Fruit fly (Drosophila melanogaster) whole organism, prepupa: ENCODE measurements around the gene CG3036.

Experiments
- Blimp-1 ChIP-seq: fragments of 200-800 bp; sonication (Bioruptor generic); optimal IDR thresholded peaks from 3 replicates; lab custom pipeline; 2017; ENCODE audit warnings: missing biosample characterization, missing genetic modification characterization, mild to moderate bottlenecking, moderate library complexity, missing genetic modification reagents
- CG10669 ChIP-seq: fragments of 200-800 bp; sonication (Bioruptor generic); optimal IDR thresholded peaks from 3 replicates; lab custom pipeline; 2018; ENCODE audit warnings: missing biosample characterization, mild to moderate bottlenecking, missing genetic modification characterization, moderate library complexity
- CG11294 ChIP-seq: fragments of 200-800 bp; sonication (Bioruptor generic); IDR thresholded peaks from 2 replicates; pipeline ENCODE4 v1.3.6; 2022; ENCODE audit warnings: missing biosample characterization, missing genetic modification characterization
- CG15336 ChIP-seq: fragments of 200-800 bp; sonication (Bioruptor generic); IDR thresholded peaks from 2 replicates; pipeline ENCODE4 v1.3.6; 2022; ENCODE audit warnings: missing biosample characterization, missing genetic modification characterization
- CG4318 ChIP-seq: fragments of 200-800 bp; sonication (Bioruptor generic); optimal IDR thresholded peaks from 3 replicates; lab custom pipeline; 2017; ENCODE audit warnings: missing biosample characterization, mild to moderate bottlenecking, missing genetic modification characterization
- CG6163 ChIP-seq: fragments of 200-800 bp; sonication (Bioruptor generic); IDR thresholded peaks from 3 replicates; pipeline ENCODE4 v1.3.6; 2022; ENCODE audit warnings: missing biosample characterization, missing genetic modification characterization
- CG6276 ChIP-seq: fragments of 200-800 bp; sonication (Bioruptor generic); optimal IDR thresholded peaks from 2 replicates; lab custom pipeline; 2017; ENCODE audit warnings: missing biosample characterization, mild to moderate bottlenecking, missing genetic modification characterization
- CG8319 ChIP-seq: fragments of 200-800 bp; sonication (Bioruptor generic); optimal IDR thresholded peaks from 3 replicates; lab custom pipeline; 2016; ENCODE audit warnings: missing biosample characterization, missing genetic modification characterization
- CG8632 ChIP-seq: fragments of 200-800 bp; sonication (Bioruptor generic); optimal IDR thresholded peaks from 3 replicates; lab custom pipeline; 2016; ENCODE audit warnings: missing biosample characterization, missing genetic modification characterization
- CG9139 ChIP-seq: fragments of 200-800 bp; sonication (Bioruptor generic); optimal IDR thresholded peaks from 3 replicates; lab custom pipeline; 2017; ENCODE audit warnings: missing biosample characterization, mild to moderate bottlenecking, missing genetic modification characterization
- Eip75B ChIP-seq: fragments of 200-800 bp; sonication (Bioruptor generic); optimal IDR thresholded peaks from 3 replicates; lab custom pipeline; 2016; ENCODE audit warnings: missing biosample characterization, missing genetic modification characterization
- Eip78C ChIP-seq: fragments of 200-800 bp; sonication (Bioruptor generic); peaks from one replicate; lab custom pipeline; 2016; ENCODE audit warnings: missing biosample characterization, missing genetic modification characterization
- Ets96B ChIP-seq: fragments of 200-800 bp; optimal IDR thresholded peaks from 2 replicates; lab custom pipeline; 2019; ENCODE audit warnings: missing biosample characterization, mild to moderate bottlenecking, missing genetic modification characterization, moderate library complexity
- Gug ChIP-seq: fragments of 200-800 bp; sonication (Bioruptor generic); IDR thresholded peaks from 2 replicates; pipeline ENCODE4 v1.3.6; 2022; ENCODE audit warnings: missing biosample characterization, missing genetic modification characterization
- Lpt ChIP-seq: fragments of 200-800 bp; sonication (Bioruptor generic); optimal IDR thresholded peaks from 3 replicates; lab custom pipeline; 2016; ENCODE audit warnings: missing biosample characterization, missing genetic modification characterization
- OdsH ChIP-seq: fragments of 200-800 bp; sonication (Bioruptor generic); optimal IDR thresholded peaks from 3 replicates; lab custom pipeline; 2016; ENCODE audit warnings: missing biosample characterization, missing genetic modification characterization
- Smox ChIP-seq: fragments of 200-800 bp; sonication (Bioruptor generic); optimal IDR thresholded peaks from 3 replicates; lab custom pipeline; 2016; ENCODE audit warnings: missing biosample characterization, missing genetic modification characterization
- Sox102F ChIP-seq: fragments of 200-800 bp; sonication (Bioruptor generic); optimal IDR thresholded peaks from 2 replicates; lab custom pipeline; 2016; ENCODE audit warnings: missing biosample characterization, mild to moderate bottlenecking, missing genetic modification characterization
- Sox14 ChIP-seq: fragments of 200-800 bp; sonication (Bioruptor generic); optimal IDR thresholded peaks from 3 replicates; lab custom pipeline; 2016; ENCODE audit warnings: missing biosample characterization, missing genetic modification characterization
- eg ChIP-seq: fragments of 200-800 bp; sonication (Bioruptor generic); IDR thresholded peaks from 3 replicates; pipeline ENCODE4 v1.3.6; 2022; ENCODE audit warnings: missing biosample characterization, missing genetic modification characterization
- esn ChIP-seq: fragments of 200-800 bp; sonication (Bioruptor generic); optimal IDR thresholded peaks from 2 replicates; lab custom pipeline; 2016; ENCODE audit warnings: missing biosample characterization, mild to moderate bottlenecking, missing genetic modification characterization, moderate library complexity
- fkh ChIP-seq: fragments of 200-800 bp; sonication (Bioruptor generic); optimal IDR thresholded peaks from 3 replicates; lab custom pipeline; 2017; ENCODE audit warnings: missing biosample characterization, mild to moderate bottlenecking, missing genetic modification characterization, moderate library complexity
- svp ChIP-seq: fragments of 200-800 bp; sonication (Bioruptor generic); peaks from one replicate; lab custom pipeline; 2016; ENCODE audit warnings: missing biosample characterization, missing genetic modification characterization

The CG3036 gene

DNA sequence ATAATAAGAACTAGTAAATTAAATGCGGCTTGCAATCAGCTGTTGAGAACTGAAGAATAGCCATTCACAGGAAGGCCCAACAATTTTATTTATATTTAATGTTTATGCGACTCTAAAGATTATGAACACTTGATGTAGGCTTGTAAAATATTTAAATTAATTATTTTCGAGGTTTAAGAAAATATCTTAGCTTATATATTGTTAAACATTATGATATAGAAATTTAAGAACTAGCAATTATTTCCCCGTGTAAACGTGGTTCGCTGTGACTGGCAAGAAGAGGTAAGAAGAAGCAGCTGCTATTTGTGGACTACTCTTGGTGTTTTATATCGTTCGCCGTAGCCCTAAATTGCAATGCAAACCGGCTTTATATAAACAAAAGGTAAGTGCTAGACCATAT, 53.4 kb downstream of the CG3036 start, which contains the start of the genes mRpL24 and betaggt-I (continued):
- peak; percentile 92 for TF ChIP-seq CG6276 (GFP tag; lab: Kevin White, UChicago)
- peak; percentile 98 for TF ChIP-seq Gug (GFP tag; lab: Robert Waterston, UW)
- TF ChIP-seq CG15336 (GFP tag; lab: Robert Waterston, UW), result peak; percentile 97
- TF ChIP-seq Ets96B (tag; lab: Kevin White, UChicago), result peak; percentile 98
- TF ChIP-seq Sox102F (GFP tag; lab: Kevin White, UChicago), result peak; percentile 92
- TF ChIP-seq Lpt (GFP tag; lab: Kevin White, UChicago), result peak; percentile 94
- peak; percentile 96 for TF ChIP-seq CG11294 (GFP tag; lab: Robert Waterston, UW)
- peak; percentile 94 for TF ChIP-seq CG4318
- TF ChIP-seq, all 60 proteins: peak for 59

- TF ChIP-seq Ets96B (tag; lab: Kevin White, UChicago) (no peak), CG8319 (GFP tag; lab: Kevin White, UChicago) (peak; percentile 91), fkh (GFP tag; lab: Kevin White, UChicago) (peak; percentile 63)
- TF ChIP-seq, all 60 proteins: peak for 2
These were observed 57.6 kb downstream of the CG3036 start, which contains the start of gene jet for dm6 chr2L:4949453-4950045. jet (minus strand) TSS chr2L:4949784.

- TF ChIP-seq CG6163 (GFP tag; lab: Robert Waterston, UW) (no peak), CG10669 (GFP tag; lab: Kevin White, UChicago) (no peak), Sox14 (no peak), CG11294 (GFP tag; lab: Robert Waterston, UW) (no peak), Blimp-1 (GFP tag; lab: Kevin White, UChicago) (no peak), CG8319 (GFP tag; lab: Kevin White, UChicago) (no peak), CG8632 (GFP tag; lab: Kevin White, UChicago) (no peak), CG9139 (no peak), Smox (GFP tag; lab: Kevin White, UChicago) (no peak), eg (GFP tag; lab: Robert Waterston, UW) (no peak), Eip78C (GFP tag; lab: Kevin White, UChicago) (no peak), esn (GFP tag; lab: Kevin White, UChicago) (no peak), CG4318 (no peak), Eip75B (no peak), OdsH (GFP tag; lab: Kevin White, UChicago) (no peak), svp (GFP tag; lab: Kevin White, UChicago) (no peak)
These were observed 58.8 kb downstream of the CG3036 start, which contains the start of gene Jon25Biii for dm6 chr2L:4950667-4951066. Jon25Biii (minus strand) TSS chr2L:4950767.

DNA sequence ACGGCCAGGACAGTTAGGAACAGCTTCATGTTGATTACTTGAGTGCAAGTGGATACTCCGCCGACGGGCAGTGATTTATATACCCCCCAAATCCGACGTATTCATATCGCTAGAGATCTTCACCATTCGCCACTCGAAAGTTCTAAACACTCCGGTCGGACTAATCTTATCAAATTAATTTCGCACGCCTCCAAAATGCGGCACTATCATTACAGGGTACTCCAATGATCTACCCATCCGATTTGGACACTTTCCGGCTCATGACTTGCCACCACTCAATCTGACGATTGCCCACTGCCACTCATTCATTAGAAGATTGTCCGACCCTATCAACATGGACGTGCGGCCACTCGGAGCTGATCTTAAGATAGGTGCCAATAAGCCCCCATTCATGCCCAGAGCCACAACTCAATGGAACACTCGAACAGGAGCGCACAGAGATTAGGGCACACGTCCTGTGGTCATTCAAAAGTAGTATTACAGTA, 61.2 kb downstream of the CG3036 start, which contains the start of gene Jon25Bii:
Jon25Bii (minus strand) TSS at position 51 of the 485 bp plus-strand sequence.
- TF ChIP-seq CG8632 (GFP tag; lab: Kevin White, UChicago), result no peak
